Fruit fly (Drosophila melanogaster) whole organism, adult: ENCODE measurements around the gene ara.

Experiments used
- CG11617 ChIP-seq: fragments of 200-800 bp; sonication (Bioruptor generic); optimal IDR thresholded peaks from 2 replicates; lab custom pipeline; 2017; ENCODE audit warnings: mild to moderate bottlenecking, missing biosample characterization, missing genetic modification reagents, missing genetic modification characterization
- CG5204 ChIP-seq: fragments of 200-800 bp; sonication (Bioruptor generic); optimal IDR thresholded peaks from 2 replicates; lab custom pipeline; 2016; ENCODE audit warnings: missing biosample characterization, missing genetic modification characterization
- Clk ChIP-seq: fragments of 200-800 bp; sonication (Bioruptor generic); optimal IDR thresholded peaks from 2 replicates; lab custom pipeline; 2017; ENCODE audit warnings: missing biosample characterization, missing genetic modification characterization
- Hr96 ChIP-seq: fragments of 200-800 bp; sonication (Bioruptor generic); optimal IDR thresholded peaks from 2 replicates; lab custom pipeline; 2016; ENCODE audit warnings: missing biosample characterization, missing genetic modification characterization
- Mnt ChIP-seq: fragments of 200-800 bp; sonication (Bioruptor generic); optimal IDR thresholded peaks from 2 replicates; lab custom pipeline; 2016; ENCODE audit warnings: missing biosample characterization, mild to moderate bottlenecking, missing genetic modification characterization
- cic ChIP-seq: fragments of 200-800 bp; sonication (Bioruptor generic); optimal IDR thresholded peaks from 2 replicates; lab custom pipeline; 2017; ENCODE audit warnings: missing biosample characterization, mild to moderate bottlenecking, missing genetic modification characterization, moderate library complexity
- cnc ChIP-seq, 2 experiments: fragments of >200 bp; optimal IDR thresholded peaks; 2 replicates each; lab custom pipeline; 2017
- kay ChIP-seq: fragments of 200-800 bp; sonication (Bioruptor generic); peaks from one replicate; lab custom pipeline; 2016; ENCODE audit warnings: missing biosample characterization, missing genetic modification characterization, borderline replicate concordance
- pad ChIP-seq: fragments of 200-800 bp; sonication (Bioruptor generic); optimal IDR thresholded peaks from 3 replicates; lab custom pipeline; 2017; ENCODE audit warnings: missing biosample characterization, missing genetic modification characterization, mild to moderate bottlenecking, moderate library complexity, missing genetic modification reagents
- toe ChIP-seq: fragments of 200-800 bp; sonication (Bioruptor generic); optimal IDR thresholded peaks from 2 replicates; lab custom pipeline; 2016; ENCODE audit warnings: missing biosample characterization, missing genetic modification characterization

- no peak for TF ChIP-seq kay (GFP tag; lab: Kevin White, UChicago)
- TF ChIP-seq Mnt (GFP tag; lab: Kevin White, UChicago): no peak
- TF ChIP-seq pad: peak; percentile 44
- TF ChIP-seq cic: no peak
- no peak for TF ChIP-seq Hr96
- TF ChIP-seq CG5204: no peak
- TF ChIP-seq Clk (GFP tag; lab: Kevin White, UChicago): no peak
- TF ChIP-seq toe: no peak
- TF ChIP-seq cnc (optimal IDR thresholded peaks at IDR 0.05; lab: Kevin White, UChicago): no peak
- no peak for TF ChIP-seq CG11617
These were observed 47.2 kb downstream of the ara start for dm6 chr3L:12627703-12628102.
